Fruit fly (Drosophila melanogaster): ENCODE data around the gene Vml.

DNA sequence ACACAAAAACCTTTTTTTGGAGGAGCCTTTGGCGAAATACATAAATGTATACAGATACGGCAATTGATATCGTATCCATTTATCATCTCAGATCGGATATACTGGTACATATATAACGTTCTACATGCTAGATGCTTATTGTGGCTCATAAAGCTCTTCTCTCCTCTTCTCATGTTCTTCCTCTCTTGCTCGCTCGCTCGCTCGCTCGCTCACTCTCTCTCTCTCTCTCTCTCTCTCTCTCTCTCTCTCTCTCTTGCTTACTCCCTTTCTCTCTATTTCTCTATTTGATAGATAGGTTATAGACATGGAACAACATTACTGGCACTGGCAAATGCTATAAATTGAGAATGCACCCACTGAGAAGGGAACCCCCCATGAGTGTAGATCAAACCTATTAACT is 20.6 kb upstream of the Vml start:
- TF ChIP-seq knrl (GFP tag; IDR thresholded peaks at IDR 0.05; ENCODE audit: partially characterized antibody) (no peak), CG18619 (GFP tag; optimal IDR thresholded peaks at IDR 0.05) (no peak), CG17612 (GFP tag; IDR thresholded peaks at IDR 0.05) (no peak), croc (GFP tag; conservative IDR thresholded peaks at IDR 0.05) (no peak), CG9817 (tag; optimal IDR thresholded peaks at IDR 0.05) (no peak), dm (GFP tag; optimal IDR thresholded peaks at IDR 0.05) (no peak), CG12942 (GFP tag; optimal IDR thresholded peaks at IDR 0.05) (no peak)

Data from whole organism, embryonic.